Worm (Caenorhabditis elegans): ENCODE measurements around the gene F13A2.4.

DNA sequence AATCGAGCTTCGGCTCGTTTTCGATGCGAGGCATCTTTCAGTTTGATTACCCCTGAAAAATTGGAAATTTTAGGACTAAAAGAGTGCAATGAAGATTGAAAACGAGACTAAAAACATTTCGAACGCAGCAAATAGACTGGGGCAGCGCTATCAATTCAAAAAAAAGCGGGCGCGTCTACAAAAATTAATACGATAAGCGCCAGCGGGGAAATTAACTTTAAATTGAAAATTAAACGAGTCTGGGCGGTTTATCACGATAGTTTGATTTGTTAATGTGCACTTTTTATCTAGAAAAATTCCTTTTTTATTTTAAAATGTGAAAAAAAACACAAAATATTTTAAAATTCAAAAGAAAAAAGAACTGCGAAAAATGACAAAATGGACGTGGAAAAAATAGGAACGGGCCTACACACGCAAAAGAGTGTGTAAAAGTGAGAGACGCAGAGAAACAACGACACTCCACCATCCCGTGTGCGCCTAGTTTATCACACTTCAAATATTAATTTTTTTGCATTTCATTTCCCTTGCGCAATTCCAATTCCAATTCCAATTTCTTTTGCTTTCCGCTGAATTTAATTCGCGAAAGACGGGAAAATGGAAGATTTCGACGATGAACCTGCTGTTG is 28.6 kb downstream of the F13A2.4 start, which contains the start of the genes gmpr-1 and fipp-1:
- TF ChIP-seq hmbx-1 (tag; optimal IDR thresholded peaks at IDR 0.05) (no peak), tbx-11 (GFP tag; IDR thresholded peaks at IDR 0.05) (no peak)
